Worm (Caenorhabditis elegans) whole organism, young adult: ENCODE results near the gene glb-6.

ENCODE experiments used
- B0035.1 ChIP-seq: sonication (generic microtip); optimal IDR thresholded peaks from 2 replicates; lab custom pipeline; 2016; ENCODE audit warnings: missing genetic modification characterization, mild to moderate bottlenecking, missing compliant biosample characterization, missing genotype, missing genetic modification reagents
- F37B4.10 ChIP-seq: fragments of 200-800 bp; sonication (Bioruptor generic); IDR thresholded peaks from 2 replicates; pipeline ENCODE4 v1.3.6; 2022; ENCODE audit warnings: missing genetic modification characterization, missing compliant biosample characterization
- F52B5.7 ChIP-seq: sonication (generic microtip); optimal IDR thresholded peaks from 2 replicates; lab custom pipeline; 2016; ENCODE audit warnings: mild to moderate bottlenecking, missing genetic modification characterization, missing compliant biosample characterization
- F55B11.4 ChIP-seq: sonication (generic microtip); optimal IDR thresholded peaks from 2 replicates; lab custom pipeline; 2016; ENCODE audit warnings: missing compliant biosample characterization, missing genetic modification characterization, borderline replicate concordance; ENCODE audit not compliant: insufficient read depth
- F57A8.1 ChIP-seq: fragments of 200-800 bp; sonication (Bioruptor generic); optimal IDR thresholded peaks from 2 replicates; lab custom pipeline; 2018; ENCODE audit warnings: mild to moderate bottlenecking, missing genetic modification characterization, moderate library complexity, missing compliant biosample characterization
- K12H6.12 ChIP-seq: fragments of 200-800 bp; sonication (Bioruptor generic); optimal IDR thresholded peaks from 2 replicates; lab custom pipeline; 2018; ENCODE audit warnings: mild to moderate bottlenecking, missing genetic modification characterization, missing compliant biosample characterization
- Y79H2A.3 ChIP-seq: fragments of 200-800 bp; sonication (Bioruptor generic); conservative IDR thresholded peaks from 2 replicates; pipeline ENCODE4 v1.3.6; 2022; ENCODE audit warnings: missing genetic modification reagents, missing genetic modification characterization, missing compliant biosample characterization
- ZK185.1 ChIP-seq: sonication (generic microtip); optimal IDR thresholded peaks from 2 replicates; lab custom pipeline; 2016; ENCODE audit warnings: mild to moderate bottlenecking, missing genetic modification characterization, missing compliant biosample characterization; ENCODE audit not compliant: poor library complexity, severe bottlenecking
- ama-1 ChIP-seq, 3 experiments: fragments of 150-350 bp in 1 of 3; sonication (generic microtip) in 2 of 3; optimal IDR thresholded peaks; 2 replicates each; lab custom pipeline; 2014 to 2018; ENCODE audit warnings: missing biosample characterization in 2 of 3, missing genetic modification characterization in 2 of 3, missing genetic modification reagents in 2 of 3
- aptf-2 ChIP-seq: fragments of 200-800 bp; sonication (Bioruptor generic); conservative IDR thresholded peaks from 2 replicates; pipeline ENCODE4 v1.3.6; 2022; ENCODE audit warnings: missing genetic modification reagents, missing genetic modification characterization, missing compliant biosample characterization
- aptf-3 ChIP-seq: fragments of 200-800 bp; sonication (Bioruptor generic); IDR thresholded peaks from 2 replicates; pipeline ENCODE4 v1.3.6; 2022; ENCODE audit warnings: missing genetic modification characterization, missing compliant biosample characterization
- atf-7 ChIP-seq: sonication (generic microtip); optimal IDR thresholded peaks from 2 replicates; lab custom pipeline; 2017; ENCODE audit warnings: mild to moderate bottlenecking, missing genetic modification characterization, missing compliant biosample characterization
- attf-3 ChIP-seq: fragments of 200-800 bp; sonication (Bioruptor generic); conservative IDR thresholded peaks from 2 replicates; pipeline ENCODE4 v1.3.6; 2022; ENCODE audit warnings: missing genetic modification reagents, missing genetic modification characterization, missing compliant biosample characterization
- bed-1 ChIP-seq: fragments of 200-800 bp; sonication (Bioruptor generic); IDR thresholded peaks from 2 replicates; pipeline ENCODE4 v1.3.6; 2022; ENCODE audit warnings: missing genetic modification reagents, missing genetic modification characterization, missing compliant biosample characterization
- bed-2 ChIP-seq: fragments of 200-800 bp; sonication (Bioruptor generic); IDR thresholded peaks from 2 replicates; pipeline ENCODE4 v1.3.6; 2022; ENCODE audit warnings: missing genetic modification reagents, missing genetic modification characterization, missing compliant biosample characterization
- cebp-1 ChIP-seq, 2 experiments: fragments of 200-800 bp in 1 of 2; sonication (Bioruptor generic) in 1 of 2; sonication (generic microtip) in 1 of 2; IDR thresholded peaks in 1 of 2; optimal IDR thresholded peaks in 1 of 2; 2 replicates each; pipeline versions ENCODE4 v1.3.6 to Lab custom; 2017 to 2022; ENCODE audit warnings: missing compliant biosample characterization in 2 of 2, missing genetic modification characterization in 2 of 2, mild to moderate bottlenecking in 1 of 2, missing genetic modification reagents in 1 of 2, moderate library complexity in 1 of 2
- cebp-2 ChIP-seq: fragments of 200-800 bp; sonication (Bioruptor generic); IDR thresholded peaks from 2 replicates; pipeline ENCODE4 v1.3.6; 2022; ENCODE audit warnings: missing genetic modification characterization, missing compliant biosample characterization
- ceh-27 ChIP-seq: fragments of 200-800 bp; sonication (Bioruptor generic); optimal IDR thresholded peaks from 2 replicates; lab custom pipeline; 2018; ENCODE audit warnings: mild to moderate bottlenecking, missing genetic modification characterization, moderate library complexity, missing compliant biosample characterization
- ceh-40 ChIP-seq: fragments of 200-800 bp; sonication (Bioruptor generic); IDR thresholded peaks from 2 replicates; pipeline ENCODE4 v1.3.6; 2022; ENCODE audit warnings: missing genetic modification characterization, missing compliant biosample characterization
- ceh-91 ChIP-seq: fragments of 200-800 bp; sonication (Bioruptor generic); IDR thresholded peaks from 2 replicates; pipeline ENCODE4 v1.3.6; 2022; ENCODE audit warnings: missing genetic modification reagents, missing genetic modification characterization, missing compliant biosample characterization
- dox-1 ChIP-seq: fragments of 200-800 bp; sonication (Bioruptor generic); IDR thresholded peaks from 2 replicates; pipeline ENCODE4 v1.3.6; 2022; ENCODE audit warnings: missing genetic modification reagents, missing genetic modification characterization, missing compliant biosample characterization
- efl-1 ChIP-seq: fragments of 150-350 bp; optimal IDR thresholded peaks from 2 replicates; lab custom pipeline; 2014; ENCODE audit warnings: missing biosample characterization, missing genetic modification reagents, missing genetic modification characterization
- egrh-3 ChIP-seq: fragments of 200-800 bp; sonication (Bioruptor generic); IDR thresholded peaks from 2 replicates; pipeline ENCODE4 v1.3.6; 2022; ENCODE audit warnings: missing genetic modification reagents, missing genetic modification characterization, missing compliant biosample characterization
- ekl-4 ChIP-seq: fragments of 200-800 bp; sonication (Bioruptor generic); IDR thresholded peaks from 2 replicates; pipeline ENCODE4 v1.3.6; 2022; ENCODE audit warnings: missing genetic modification reagents, missing genetic modification characterization, missing compliant biosample characterization
- fkh-3 ChIP-seq: sonication (generic microtip); optimal IDR thresholded peaks from 2 replicates; lab custom pipeline; 2016; ENCODE audit warnings: mild to moderate bottlenecking, missing genetic modification characterization, missing compliant biosample characterization
- hmg-20 ChIP-seq: fragments of 200-800 bp; sonication (Bioruptor generic); IDR thresholded peaks from 2 replicates; pipeline ENCODE4 v1.3.6; 2022; ENCODE audit warnings: missing genetic modification reagents, missing genetic modification characterization, missing compliant biosample characterization
- hsf-1 ChIP-seq: fragments of 200-800 bp; sonication (Bioruptor generic); IDR thresholded peaks from 2 replicates; pipeline ENCODE4 v1.3.6; 2022; ENCODE audit warnings: missing genetic modification reagents, missing genetic modification characterization, missing compliant biosample characterization
- let-607 ChIP-seq, 2 experiments: fragments of 200-800 bp in 1 of 2; sonication (Bioruptor generic) in 1 of 2; sonication (generic microtip) in 1 of 2; optimal IDR thresholded peaks; 2 replicates each; lab custom pipeline; 2016 to 2018; ENCODE audit warnings: mild to moderate bottlenecking in 2 of 2, missing compliant biosample characterization in 2 of 2, missing genetic modification characterization in 2 of 2, moderate library complexity in 2 of 2, missing genotype in 1 of 2
- lin-26 ChIP-seq: fragments of 200-800 bp; sonication (Bioruptor generic); IDR thresholded peaks from 2 replicates; pipeline ENCODE4 v1.3.6; 2022; ENCODE audit warnings: missing genetic modification reagents, missing genetic modification characterization, missing compliant biosample characterization
- lir-1 ChIP-seq: fragments of 200-800 bp; sonication (Bioruptor generic); conservative IDR thresholded peaks from 2 replicates; pipeline ENCODE4 v1.3.6; 2022; ENCODE audit warnings: missing genetic modification reagents, missing genetic modification characterization, missing compliant biosample characterization
- lsy-27 ChIP-seq: sonication (generic microtip); optimal IDR thresholded peaks from 2 replicates; lab custom pipeline; 2017; ENCODE audit warnings: missing genetic modification characterization, mild to moderate bottlenecking, missing compliant biosample characterization, antibody characterized with exemption, missing genotype, borderline replicate concordance; ENCODE audit not compliant: insufficient read depth
- madf-10 ChIP-seq: sonication (generic microtip); optimal IDR thresholded peaks from 2 replicates; lab custom pipeline; 2016; ENCODE audit warnings: mild to moderate bottlenecking, missing genetic modification characterization, missing compliant biosample characterization
- madf-8 ChIP-seq: fragments of 200-800 bp; sonication (Bioruptor generic); conservative IDR thresholded peaks from 2 replicates; pipeline ENCODE4 v1.3.6; 2022; ENCODE audit warnings: missing genetic modification reagents, missing genetic modification characterization, missing compliant biosample characterization
- mes-4 ChIP-seq: sonication (generic microtip); optimal IDR thresholded peaks from 2 replicates; lab custom pipeline; 2016; ENCODE audit warnings: missing genotype, missing genetic modification characterization, missing compliant biosample characterization
- pbrm-1 ChIP-seq: fragments of 200-800 bp; sonication (Bioruptor generic); IDR thresholded peaks from 2 replicates; pipeline ENCODE4 v1.3.6; 2022; ENCODE audit warnings: missing genetic modification reagents, missing genetic modification characterization, missing compliant biosample characterization
- rec-8 ChIP-seq, 2 experiments: sonication (generic microtip); optimal IDR thresholded peaks; 2 replicates each; lab custom pipeline; 2016; ENCODE audit warnings: mild to moderate bottlenecking in 2 of 2, missing genetic modification characterization in 2 of 2, missing genetic modification reagents in 2 of 2, missing genotype in 2 of 2, missing biosample characterization in 1 of 2, missing compliant biosample characterization in 1 of 2, moderate library complexity in 1 of 2
- sea-2 ChIP-seq: fragments of 200-800 bp; sonication (Bioruptor generic); IDR thresholded peaks from 2 replicates; pipeline ENCODE4 v1.3.6; 2022; ENCODE audit warnings: missing genetic modification characterization, missing compliant biosample characterization
- snpc-1.3 ChIP-seq: sonication (generic microtip); optimal IDR thresholded peaks from 2 replicates; lab custom pipeline; 2017; ENCODE audit warnings: missing genetic modification characterization, mild to moderate bottlenecking, missing compliant biosample characterization, antibody characterized with exemption, moderate library complexity, missing genotype, missing genetic modification reagents; ENCODE audit not compliant: insufficient read depth
- snpc-3.4 ChIP-seq: sonication (generic microtip); optimal IDR thresholded peaks from 2 replicates; lab custom pipeline; 2017; ENCODE audit warnings: missing genetic modification characterization, mild to moderate bottlenecking, missing compliant biosample characterization, antibody characterized with exemption, moderate library complexity, missing genotype, missing genetic modification reagents
- somi-1 ChIP-seq: fragments of 200-800 bp; sonication (Bioruptor generic); optimal IDR thresholded peaks from 2 replicates; lab custom pipeline; 2018; ENCODE audit warnings: mild to moderate bottlenecking, missing genetic modification characterization, missing compliant biosample characterization
- tbp1 ChIP-seq: fragments of 200-800 bp; sonication (Bioruptor generic); optimal IDR thresholded peaks from 2 replicates; lab custom pipeline; 2018; ENCODE audit warnings: mild to moderate bottlenecking, missing genetic modification characterization, missing compliant biosample characterization
- tbx-9 ChIP-seq: sonication (generic microtip); optimal IDR thresholded peaks from 2 replicates; lab custom pipeline; 2016; ENCODE audit warnings: borderline replicate concordance, missing genetic modification characterization, inconsistent platforms, missing compliant biosample characterization
- xnd-1 ChIP-seq: sonication (generic microtip); optimal IDR thresholded peaks from 2 replicates; lab custom pipeline; 2016; ENCODE audit warnings: missing genotype, missing genetic modification reagents, missing genetic modification characterization, missing compliant biosample characterization
- zfh-2 ChIP-seq: fragments of 200-800 bp; sonication (Bioruptor generic); conservative IDR thresholded peaks from 2 replicates; pipeline ENCODE4 v1.3.6; 2022; ENCODE audit warnings: missing genetic modification reagents, missing genetic modification characterization, missing compliant biosample characterization
- ztf-3 ChIP-seq: fragments of 200-800 bp; sonication (Bioruptor generic); optimal IDR thresholded peaks from 2 replicates; lab custom pipeline; 2018; ENCODE audit warnings: mild to moderate bottlenecking, missing genetic modification characterization, missing compliant biosample characterization

glb-6 gene

DNA sequence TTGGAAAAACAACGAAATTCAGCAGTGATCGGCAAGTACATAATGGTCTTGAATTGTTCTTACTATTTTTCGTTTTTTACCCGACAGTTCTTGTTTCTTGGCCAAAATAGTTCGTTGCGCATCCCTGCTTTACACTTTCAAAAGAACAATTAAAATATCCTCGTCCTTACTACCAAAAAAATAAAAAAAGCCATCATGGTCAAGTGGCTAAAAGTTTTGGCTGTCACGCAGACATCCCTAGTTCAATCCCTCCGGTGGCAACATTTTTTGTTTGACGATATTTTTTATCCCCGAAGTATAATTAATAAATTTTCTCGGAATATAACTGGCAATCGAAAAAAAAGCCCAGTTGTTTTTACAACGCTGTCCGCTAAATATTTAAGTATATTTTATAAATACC, 21.6 kb upstream of the glb-6 start (continued):
- TF ChIP-seq lin-26 (peak; percentile 97), lsy-27 (tag; lab: Kevin White, UChicago) (no peak), rec-8 (tag; optimal IDR thresholded peaks at IDR 0.05; lab: Kevin White, UChicago) (peak in 1 of 2 experiments; percentile 48), egrh-3 (GFP tag; lab: Robert Waterston, UW) (no peak), snpc-1.3 (tag; lab: Kevin White, UChicago) (peak; percentile 81), xnd-1 (tag; lab: Kevin White, UChicago) (peak; percentile 38), efl-1 (no peak), ceh-27 (GFP tag; lab: Kevin White, UChicago) (no peak), ama-1 (optimal IDR thresholded peaks at IDR 0.05; lab: Kevin White, UChicago) (no peak), ama-1 (GFP tag; optimal IDR thresholded peaks at IDR 0.05; lab: Kevin White, UChicago) (peak in 1 of 2 experiments; percentile 86), let-607 (tag; optimal IDR thresholded peaks at IDR 0.05; lab: Kevin White, UChicago) (peak in 1 of 2 experiments; percentile 24), tbx-9 (tag; lab: Kevin White, UChicago) (no peak), atf-7 (tag; lab: Kevin White, UChicago) (peak; percentile 72), snpc-3.4 (tag; lab: Kevin White, UChicago) (peak; percentile 77), F57A8.1 (GFP tag; lab: Kevin White, UChicago) (peak; percentile 53), B0035.1 (tag; lab: Kevin White, UChicago) (no peak), tbp1 (peak; percentile 88), hmg-20 (no peak), ZK185.1 (tag; lab: Kevin White, UChicago) (no peak), F52B5.7 (tag; lab: Kevin White, UChicago) (peak; percentile 71), cebp-2 (no peak)

DNA sequence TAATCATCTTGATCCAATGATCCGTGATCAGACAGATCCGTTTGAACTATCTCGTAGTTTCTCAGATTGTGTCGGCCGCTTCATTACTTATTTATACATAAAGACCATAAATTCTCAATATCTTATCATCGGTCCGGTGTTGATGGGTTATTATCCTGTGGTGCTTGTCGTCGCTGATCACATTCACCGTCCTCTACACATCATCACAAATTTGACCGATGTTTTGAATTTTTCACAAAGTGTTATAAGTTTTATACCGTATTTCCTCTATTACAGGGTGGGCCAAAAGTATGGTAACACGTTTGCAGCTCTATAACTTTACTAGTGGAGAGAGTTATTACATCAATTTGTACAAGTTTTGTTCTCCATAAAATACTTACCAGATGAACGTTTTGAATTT, 17.6 kb upstream of the glb-6 start:
- no peak for TF ChIP-seq lir-1 (GFP tag; lab: Robert Waterston, UW)
- no peak for TF ChIP-seq F52B5.7 (tag; lab: Kevin White, UChicago)
- no peak for TF ChIP-seq xnd-1 (tag; lab: Kevin White, UChicago)
- TF ChIP-seq sea-2 (GFP tag; lab: Robert Waterston, UW) = no peak
- TF ChIP-seq K12H6.12 (tag; lab: Kevin White, UChicago) = no peak
- TF ChIP-seq bed-1 (GFP tag; lab: Robert Waterston, UW) = no peak
- TF ChIP-seq lsy-27 (tag; lab: Kevin White, UChicago) = no peak
- TF ChIP-seq cebp-1 (GFP tag; IDR thresholded peaks at IDR 0.05; lab: Robert Waterston, UW) = no peak
- no peak for TF ChIP-seq cebp-1 (tag; optimal IDR thresholded peaks at IDR 0.05; lab: Kevin White, UChicago)
- no peak for TF ChIP-seq ekl-4 (GFP tag; lab: Robert Waterston, UW)
- TF ChIP-seq hsf-1 (GFP tag; lab: Robert Waterston, UW) = 0 out of 2 replicates have a peak, but pooled peaks have one; percentile 11
- no peak for TF ChIP-seq ceh-40 (GFP tag; lab: Robert Waterston, UW)
- TF ChIP-seq bed-2 (GFP tag; lab: Robert Waterston, UW) = 0 out of 2 replicates have a peak, but pooled peaks have one; percentile 25
- TF ChIP-seq somi-1 = no peak
- no peak for TF ChIP-seq F55B11.4 (tag; lab: Kevin White, UChicago)
- TF ChIP-seq madf-8 (GFP tag; lab: Robert Waterston, UW) = peak; percentile 24; the same call in 1 of the 2 replicates
- no peak for TF ChIP-seq mes-4 (tag; lab: Kevin White, UChicago)
- TF ChIP-seq attf-3 (GFP tag; lab: Robert Waterston, UW) = no peak
- TF ChIP-seq zfh-2 = no peak
- TF ChIP-seq pbrm-1 (GFP tag; lab: Robert Waterston, UW) = no peak
- TF ChIP-seq fkh-3 (tag; lab: Kevin White, UChicago) = no peak
- TF ChIP-seq F37B4.10 (GFP tag; lab: Robert Waterston, UW) = no peak
- no peak for TF ChIP-seq snpc-1.3 (tag; lab: Kevin White, UChicago)
- no peak for TF ChIP-seq ceh-91 (GFP tag; lab: Robert Waterston, UW)
- TF ChIP-seq madf-10 = no peak
- no peak for TF ChIP-seq Y79H2A.3 (GFP tag; lab: Robert Waterston, UW)
- no peak for TF ChIP-seq aptf-2 (GFP tag; lab: Robert Waterston, UW)
- 0 out of 2 replicates have a peak, but pooled peaks have one; percentile 50 for TF ChIP-seq aptf-3 (GFP tag; lab: Robert Waterston, UW)
- TF ChIP-seq egrh-3 (GFP tag; lab: Robert Waterston, UW) = no peak
- TF ChIP-seq dox-1 (GFP tag; lab: Robert Waterston, UW) = no peak
- TF ChIP-seq ztf-3 (GFP tag; lab: Kevin White, UChicago) = no peak
